Fruit fly (Drosophila melanogaster): ENCODE measurements around the gene CG18088.

DNA sequence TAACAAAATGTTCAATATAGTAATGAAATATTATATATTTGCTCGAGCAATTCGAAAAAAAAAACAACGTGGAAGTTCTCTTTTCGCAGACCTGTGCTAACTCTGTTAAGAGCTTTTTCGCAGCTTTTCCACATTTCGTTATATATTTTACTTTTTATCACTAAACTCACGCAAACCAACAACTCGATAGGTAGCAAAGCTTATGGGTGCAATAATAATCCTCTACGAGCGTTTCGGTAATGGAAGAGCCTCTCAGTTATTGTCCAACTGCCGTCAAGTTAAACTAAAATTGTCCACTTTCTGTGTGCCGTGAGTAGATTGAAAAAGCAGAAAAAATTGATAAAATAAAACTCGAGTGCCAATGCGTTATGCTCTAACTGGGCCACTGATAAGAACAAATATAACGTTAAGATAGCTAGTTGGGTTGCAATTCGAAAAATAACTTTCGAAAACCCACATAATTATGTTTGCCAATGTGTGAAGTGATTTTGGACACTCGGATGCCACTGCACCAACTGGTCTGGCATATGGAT lies 33.6 kb upstream of the CG18088 start, which contains the start of gene Tsp29Fa:
- TF ChIP-seq Myc (optimal IDR thresholded peaks at IDR 0.05) (no peak), dl (GFP tag; optimal IDR thresholded peaks at IDR 0.05; ENCODE audit: insufficient read depth in 1 of 2, partially characterized antibody in 2 of 2) (no peak), Dfd (GFP tag; optimal IDR thresholded peaks at IDR 0.05) (no peak), sv (GFP tag; optimal IDR thresholded peaks at IDR 0.05) (no peak)

Data from whole organism, wandering third instar larva.